Fruit fly (Drosophila melanogaster): ENCODE results near the gene CG11760.

Gene CG11760

DNA sequence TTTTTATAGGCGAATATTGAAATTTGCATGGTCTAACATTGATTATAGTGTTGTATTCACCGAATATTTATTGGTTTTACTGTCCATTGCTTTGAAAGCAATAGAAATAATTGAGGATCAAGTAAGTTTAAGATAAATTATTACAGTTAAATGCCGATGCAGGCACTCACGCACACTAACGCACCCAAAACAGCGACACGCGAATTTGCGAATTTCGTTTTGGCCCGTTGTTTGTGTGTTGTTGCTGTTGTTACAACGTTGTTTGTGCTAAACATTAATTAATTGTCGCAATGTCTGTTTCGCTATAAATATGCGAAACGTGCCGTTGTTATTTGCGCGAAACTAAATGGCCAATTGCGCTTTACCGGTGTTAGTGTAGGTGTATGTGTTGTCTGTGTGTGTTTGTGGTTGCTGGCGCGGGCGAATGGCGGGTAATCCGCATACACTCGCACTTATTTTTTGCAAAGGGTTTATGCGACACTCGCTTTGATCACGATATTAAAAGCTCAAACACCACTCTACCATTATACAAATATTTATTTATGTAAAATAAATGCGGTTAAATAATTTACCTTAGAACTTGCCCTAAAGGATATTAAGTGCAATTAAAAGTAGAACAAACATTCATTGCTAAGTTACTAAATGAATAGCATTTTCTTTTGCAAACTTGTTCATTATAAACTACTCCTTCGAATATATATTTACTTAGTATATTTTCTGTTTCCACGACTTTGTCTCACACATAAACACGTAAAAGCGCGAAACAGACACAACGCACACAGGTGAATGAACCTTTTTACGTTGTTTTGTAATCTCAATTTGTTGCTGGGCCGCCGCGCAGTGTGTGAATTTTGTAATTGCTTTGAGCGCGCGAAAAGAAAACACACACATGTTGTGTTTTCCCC is 29.1 kb downstream of the CG11760 start (continued):
- no peak for TF ChIP-seq slp2 (GFP tag; optimal IDR thresholded peaks at IDR 0.05)
- TF ChIP-seq CG15514 (GFP tag; optimal IDR thresholded peaks at IDR 0.05), result no peak
- TF ChIP-seq CG33557 (GFP tag; optimal IDR thresholded peaks at IDR 0.05), result no peak
- peak; percentile 81 for TF ChIP-seq cg (GFP tag; optimal IDR thresholded peaks at IDR 0.05)
- TF ChIP-seq Meics (GFP tag; optimal IDR thresholded peaks at IDR 0.05), result no peak
- TF ChIP-seq nmo (GFP tag; optimal IDR thresholded peaks at IDR 0.05), result peak; percentile 10
- no peak for TF ChIP-seq CG4282 (GFP tag; optimal IDR thresholded peaks at IDR 0.05)
- TF ChIP-seq CG12104 (GFP tag; optimal IDR thresholded peaks at IDR 0.05), result no peak
- no peak for TF ChIP-seq jing (GFP tag; optimal IDR thresholded peaks at IDR 0.05)
- TF ChIP-seq nerfin-1 (tag; optimal IDR thresholded peaks at IDR 0.05), result peak; percentile 97
- no peak for TF ChIP-seq mam (GFP tag; optimal IDR thresholded peaks at IDR 0.05)
- 0 out of 2 replicates have a peak, but pooled peaks have one; percentile 10 for TF ChIP-seq CG14014 (GFP tag; IDR thresholded peaks at IDR 0.05)
- TF ChIP-seq hth (optimal IDR thresholded peaks at IDR 0.05), result no peak
- TF ChIP-seq Fer2 (tag; optimal IDR thresholded peaks at IDR 0.05), result no peak
- TF ChIP-seq vfl (GFP tag; optimal IDR thresholded peaks at IDR 0.05), result no peak
- TF ChIP-seq cwo (GFP tag; optimal IDR thresholded peaks at IDR 0.05), result peak; percentile 14
- TF ChIP-seq CG8388 (GFP tag; optimal IDR thresholded peaks at IDR 0.05), result no peak
- TF ChIP-seq CG7357 (GFP tag; IDR thresholded peaks at IDR 0.05), result no peak
- no peak for TF ChIP-seq CG2202 (tag; optimal IDR thresholded peaks at IDR 0.05)
- TF ChIP-seq nom (GFP tag; optimal IDR thresholded peaks at IDR 0.05), result no peak
- no peak for TF ChIP-seq CG34422 (GFP tag; IDR thresholded peaks at IDR 0.05)
- TF ChIP-seq CG6765 (GFP tag; optimal IDR thresholded peaks at IDR 0.05), result peak; percentile 16
- no peak for TF ChIP-seq hbn (GFP tag; IDR thresholded peaks at IDR 0.05; ENCODE audit: partially characterized antibody)
- TF ChIP-seq CG2889 (GFP tag; IDR thresholded peaks at IDR 0.05), result no peak
- 0 out of 2 replicates have a peak, but pooled peaks have one; percentile 28 for TF ChIP-seq stc (GFP tag; IDR thresholded peaks at IDR 0.05)
- TF ChIP-seq shn (GFP tag; optimal IDR thresholded peaks at IDR 0.05), result no peak
- TF ChIP-seq Med (GFP tag), result peak; percentile 64
- TF ChIP-seq Sin3A (optimal IDR thresholded peaks at IDR 0.05), result peak; percentile 9
- 0 out of 2 replicates have a peak, but pooled peaks have one; percentile 14 for TF ChIP-seq Atf6 (GFP tag; IDR thresholded peaks at IDR 0.05)
- TF ChIP-seq CG17385 (GFP tag; optimal IDR thresholded peaks at IDR 0.05), result no peak
- TF ChIP-seq nerfin-2 (GFP tag; IDR thresholded peaks at IDR 0.05; ENCODE audit: partially characterized antibody), result no peak
- no peak for TF ChIP-seq Mes4 (GFP tag; optimal IDR thresholded peaks at IDR 0.05)
- TF ChIP-seq CG3407 (GFP tag; optimal IDR thresholded peaks at IDR 0.05), result no peak
- peak; percentile 14 for TF ChIP-seq lilli (GFP tag; optimal IDR thresholded peaks at IDR 0.05)
- TF ChIP-seq bigmax (GFP tag; optimal IDR thresholded peaks at IDR 0.05), result no peak
- no peak for TF ChIP-seq CG12942 (GFP tag; optimal IDR thresholded peaks at IDR 0.05)
- TF ChIP-seq CG14710 (tag; optimal IDR thresholded peaks at IDR 0.05), result no peak
- no peak for TF ChIP-seq CG17328 (GFP tag; IDR thresholded peaks at IDR 0.05)
- TF ChIP-seq CG3065 (GFP tag; optimal IDR thresholded peaks at IDR 0.05), result no peak
- TF ChIP-seq repo (GFP tag; optimal IDR thresholded peaks at IDR 0.05), result no peak
- TF ChIP-seq crp (GFP tag; optimal IDR thresholded peaks at IDR 0.05), result no peak
- no peak for TF ChIP-seq CG12659 (GFP tag; optimal IDR thresholded peaks at IDR 0.05)
- TF ChIP-seq CG16863 (GFP tag; optimal IDR thresholded peaks at IDR 0.05), result no peak
- TF ChIP-seq pnt (GFP tag; optimal IDR thresholded peaks at IDR 0.05), result no peak
- TF ChIP-seq ranshi (GFP tag; IDR thresholded peaks at IDR 0.05), result no peak
- no peak for TF ChIP-seq sna (GFP tag; IDR thresholded peaks at IDR 0.05; ENCODE audit: partially characterized antibody)
- TF ChIP-seq CG10209 (GFP tag; optimal IDR thresholded peaks at IDR 0.05), result no peak
- no peak for TF ChIP-seq CG13123 (GFP tag; optimal IDR thresholded peaks at IDR 0.05)
- no peak for TF ChIP-seq Trl (optimal IDR thresholded peaks at IDR 0.05)
- no peak for TF ChIP-seq Trl (GFP tag; optimal IDR thresholded peaks at IDR 0.05)
